Fruit fly (Drosophila melanogaster) whole organism, embryonic: Measurements from ENCODE around the gene east.
A peak's percentile ranks its signal among the peaks of the same experiment; 100 is the strongest.

ENCODE experiments used
- CG1024 ChIP-seq: fragments of 200-800 bp; sonication (Bioruptor generic); IDR thresholded peaks from 2 replicates; pipeline ENCODE4 v1.3.6; 2022; ENCODE audit warnings: missing biosample characterization, missing genetic modification characterization
- CG10274 ChIP-seq: fragments of 200-800 bp; sonication (Bioruptor generic); optimal IDR thresholded peaks from 3 replicates; lab custom pipeline; 2017; ENCODE audit warnings: missing biosample characterization, mild to moderate bottlenecking, missing genetic modification characterization
- CG10431 ChIP-seq: fragments of 200-800 bp; sonication (Bioruptor generic); optimal IDR thresholded peaks from 3 replicates; lab custom pipeline; 2018; ENCODE audit warnings: missing biosample characterization, mild to moderate bottlenecking, missing genetic modification characterization
- CG10654 ChIP-seq: fragments of 200-800 bp; sonication (Bioruptor generic); optimal IDR thresholded peaks from 2 replicates; lab custom pipeline; 2016; ENCODE audit warnings: missing biosample characterization, missing genetic modification characterization
- CG12391 ChIP-seq: fragments of 200-800 bp; sonication (Bioruptor generic); optimal IDR thresholded peaks from 3 replicates; lab custom pipeline; 2018; ENCODE audit warnings: missing biosample characterization, mild to moderate bottlenecking, missing genetic modification characterization, moderate library complexity
- CG13123 ChIP-seq: fragments of 200-800 bp; sonication (Bioruptor generic); optimal IDR thresholded peaks from 2 replicates; lab custom pipeline; 2016; ENCODE audit warnings: missing biosample characterization, missing genetic modification characterization
- CG15601 ChIP-seq: fragments of 200-800 bp; sonication (Bioruptor generic); optimal IDR thresholded peaks from 3 replicates; lab custom pipeline; 2019; ENCODE audit warnings: missing biosample characterization, mild to moderate bottlenecking, missing genetic modification characterization, moderate library complexity
- CG17612 ChIP-seq: fragments of 200-800 bp; sonication (Bioruptor generic); IDR thresholded peaks from 2 replicates; pipeline ENCODE4 v1.3.6; 2022; ENCODE audit warnings: missing biosample characterization, missing genetic modification characterization
- CG30020 ChIP-seq: fragments of 200-800 bp; optimal IDR thresholded peaks from 2 replicates; lab custom pipeline; 2019; ENCODE audit warnings: missing biosample characterization, mild to moderate bottlenecking, missing genetic modification characterization, moderate library complexity
- CG31224 ChIP-seq: fragments of 200-800 bp; sonication (Bioruptor generic); IDR thresholded peaks from 2 replicates; pipeline ENCODE4 v1.3.6; 2022; ENCODE audit warnings: missing biosample characterization, missing genetic modification characterization
- CG3838 ChIP-seq: fragments of 200-800 bp; sonication (Bioruptor generic); optimal IDR thresholded peaks from 3 replicates; lab custom pipeline; 2016; ENCODE audit warnings: missing biosample characterization, missing genetic modification characterization
- CG6272 ChIP-seq: fragments of 200-800 bp; sonication (Bioruptor generic); IDR thresholded peaks from 2 replicates; pipeline ENCODE4 v1.3.6; 2022; ENCODE audit warnings: missing biosample characterization, missing genetic modification characterization
- CG9727 ChIP-seq: fragments of 200-800 bp; sonication (Bioruptor generic); optimal IDR thresholded peaks from 3 replicates; lab custom pipeline; 2017; ENCODE audit warnings: missing biosample characterization, mild to moderate bottlenecking, missing genetic modification characterization
- Dip3 ChIP-seq: fragments of 200-800 bp; sonication (Bioruptor generic); optimal IDR thresholded peaks from 3 replicates; lab custom pipeline; 2016; ENCODE audit warnings: missing biosample characterization, missing genetic modification characterization
- ERR ChIP-seq: fragments of 200-800 bp; sonication (Bioruptor generic); optimal IDR thresholded peaks from 2 replicates; lab custom pipeline; 2016; ENCODE audit warnings: missing biosample characterization, missing genetic modification characterization
- Ets65A ChIP-seq: fragments of 200-800 bp; sonication (Bioruptor generic); peaks from one replicate; lab custom pipeline; 2016; ENCODE audit warnings: missing biosample characterization, missing genetic modification characterization
- Fer2 ChIP-seq: fragments of 200-800 bp; sonication (Bioruptor generic); optimal IDR thresholded peaks from 2 replicates; lab custom pipeline; 2018; ENCODE audit warnings: missing biosample characterization, mild to moderate bottlenecking, missing genetic modification characterization, moderate library complexity
- GATAe ChIP-seq: fragments of 200-800 bp; sonication (Bioruptor generic); conservative IDR thresholded peaks from 2 replicates; pipeline ENCODE4 v1.3.6; 2022; ENCODE audit warnings: missing biosample characterization, missing genetic modification characterization
- Gsc ChIP-seq: fragments of 200-800 bp; sonication (Bioruptor generic); IDR thresholded peaks from 2 replicates; pipeline ENCODE4 v1.3.6; 2022; ENCODE audit warnings: missing biosample characterization, missing genetic modification characterization
- H15 ChIP-seq: fragments of 200-800 bp; sonication (Bioruptor generic); IDR thresholded peaks from 3 replicates; pipeline ENCODE4 v1.3.6; 2022; ENCODE audit warnings: missing biosample characterization, missing genetic modification characterization
- Hey ChIP-seq: fragments of 200-800 bp; sonication (Bioruptor generic); optimal IDR thresholded peaks from 3 replicates; lab custom pipeline; 2018; ENCODE audit warnings: missing biosample characterization, mild to moderate bottlenecking, missing genetic modification characterization
- Hmx ChIP-seq: fragments of 200-800 bp; sonication (Bioruptor generic); optimal IDR thresholded peaks from 2 replicates; lab custom pipeline; 2016; ENCODE audit warnings: missing biosample characterization, missing genetic modification characterization
- Hr51 ChIP-seq, 2 experiments: fragments of 200-800 bp; sonication (Bioruptor generic); optimal IDR thresholded peaks; 2 replicates in 1 of 2; 3 replicates in 1 of 2; lab custom pipeline; 2016 to 2018; ENCODE audit warnings: missing biosample characterization in 2 of 2, missing genetic modification characterization in 2 of 2, mild to moderate bottlenecking in 1 of 2, moderate library complexity in 1 of 2
- Mad ChIP-seq: fragments of 200-800 bp; sonication (Bioruptor generic); optimal IDR thresholded peaks from 2 replicates; lab custom pipeline; 2016; ENCODE audit warnings: missing biosample characterization, missing genetic modification characterization
- Poxn ChIP-seq: fragments of 200-800 bp; sonication (Bioruptor generic); IDR thresholded peaks from 2 replicates; pipeline ENCODE4 v1.3.6; 2022; ENCODE audit warnings: missing biosample characterization, missing genetic modification characterization
- Xrp1 ChIP-seq: fragments of 200-800 bp; sonication (Bioruptor generic); IDR thresholded peaks from 2 replicates; pipeline ENCODE4 v1.3.6; 2022; ENCODE audit warnings: missing biosample characterization, missing genetic modification characterization
- ab ChIP-seq: fragments of 200-800 bp; sonication (Bioruptor generic); optimal IDR thresholded peaks from 2 replicates; lab custom pipeline; 2016; ENCODE audit warnings: missing biosample characterization, missing genetic modification characterization
- ac ChIP-seq: fragments of 200-800 bp; sonication (Bioruptor generic); optimal IDR thresholded peaks from 3 replicates; lab custom pipeline; 2017; ENCODE audit warnings: missing biosample characterization, mild to moderate bottlenecking, missing genetic modification characterization
- ato ChIP-seq: fragments of 200-800 bp; sonication (Bioruptor generic); IDR thresholded peaks from 2 replicates; pipeline ENCODE4 v1.3.6; 2022; ENCODE audit warnings: missing biosample characterization, missing genetic modification characterization; ENCODE audit not compliant: partially characterized antibody
- az2 ChIP-seq: fragments of 200-800 bp; sonication (Bioruptor generic); optimal IDR thresholded peaks from 3 replicates; lab custom pipeline; 2016; ENCODE audit warnings: missing biosample characterization, missing genetic modification characterization
- chm ChIP-seq: fragments of 200-800 bp; sonication (Bioruptor generic); IDR thresholded peaks from 2 replicates; pipeline ENCODE4 v1.3.6; 2022; ENCODE audit warnings: missing biosample characterization, missing genetic modification characterization
- ci ChIP-seq: fragments of 200-800 bp; sonication (Bioruptor generic); IDR thresholded peaks from 3 replicates; pipeline ENCODE4 v1.3.6; 2022; ENCODE audit warnings: missing biosample characterization, missing genetic modification characterization
- disco-r ChIP-seq: fragments of 200-800 bp; sonication (Bioruptor generic); optimal IDR thresholded peaks from 2 replicates; lab custom pipeline; 2016; ENCODE audit warnings: missing biosample characterization, missing genetic modification characterization
- fu2 ChIP-seq: fragments of 200-800 bp; sonication (Bioruptor generic); optimal IDR thresholded peaks from 2 replicates; lab custom pipeline; 2016; ENCODE audit warnings: missing biosample characterization, missing genetic modification characterization
- gcm ChIP-seq: fragments of 200-800 bp; sonication (Bioruptor generic); optimal IDR thresholded peaks from 2 replicates; lab custom pipeline; 2019; ENCODE audit warnings: missing biosample characterization, mild to moderate bottlenecking, missing genetic modification characterization, moderate library complexity
- gro ChIP-seq: fragments of 200-800 bp; sonication (Bioruptor generic); optimal IDR thresholded peaks from 2 replicates; lab custom pipeline; 2016; ENCODE audit warnings: missing biosample characterization, missing genetic modification characterization
- gsb-n ChIP-seq: fragments of 200-800 bp; sonication (Bioruptor generic); optimal IDR thresholded peaks from 3 replicates; lab custom pipeline; 2018; ENCODE audit warnings: missing biosample characterization, mild to moderate bottlenecking, missing genetic modification characterization
- insv ChIP-seq, 2 experiments: fragments of 200-800 bp; sonication (Bioruptor generic); optimal IDR thresholded peaks; 3 replicates each; lab custom pipeline; 2016 to 2018; ENCODE audit warnings: missing biosample characterization in 2 of 2, missing genetic modification characterization in 2 of 2
- inv ChIP-seq: fragments of 200-800 bp; sonication (Bioruptor generic); IDR thresholded peaks from 2 replicates; pipeline ENCODE4 v1.3.6; 2022; ENCODE audit warnings: missing biosample characterization, missing genetic modification characterization; ENCODE audit not compliant: partially characterized antibody
- mirr ChIP-seq: fragments of 200-800 bp; sonication (Bioruptor generic); optimal IDR thresholded peaks from 3 replicates; lab custom pipeline; 2018; ENCODE audit warnings: missing biosample characterization, mild to moderate bottlenecking, missing genetic modification characterization
- org-1 ChIP-seq: fragments of 200-800 bp; sonication (Bioruptor generic); optimal IDR thresholded peaks from 2 replicates; lab custom pipeline; 2017; ENCODE audit warnings: missing biosample characterization, missing genetic modification characterization
- pfk ChIP-seq: fragments of 200-800 bp; sonication (Bioruptor generic); optimal IDR thresholded peaks from 2 replicates; lab custom pipeline; 2018; ENCODE audit warnings: missing biosample characterization, mild to moderate bottlenecking, missing genetic modification characterization, moderate library complexity
- pum ChIP-seq: fragments of 200-800 bp; sonication (Bioruptor generic); optimal IDR thresholded peaks from 2 replicates; lab custom pipeline; 2016; ENCODE audit warnings: missing biosample characterization, missing genetic modification characterization
- pzg ChIP-seq: fragments of 200-800 bp; sonication (Bioruptor generic); optimal IDR thresholded peaks from 3 replicates; lab custom pipeline; 2018; ENCODE audit warnings: missing biosample characterization, mild to moderate bottlenecking, missing genetic modification characterization, moderate library complexity
- sisA ChIP-seq: fragments of 200-800 bp; sonication (Bioruptor generic); IDR thresholded peaks from 2 replicates; pipeline ENCODE4 v1.3.6; 2022; ENCODE audit warnings: missing biosample characterization, missing genetic modification characterization
- slp2 ChIP-seq: fragments of 200-800 bp; sonication (Bioruptor generic); optimal IDR thresholded peaks from 2 replicates; lab custom pipeline; 2016; ENCODE audit warnings: missing biosample characterization, missing genetic modification characterization
- so ChIP-seq: fragments of 200-800 bp; sonication (Bioruptor generic); IDR thresholded peaks from 3 replicates; pipeline ENCODE4 v1.3.6; 2022; ENCODE audit warnings: missing biosample characterization, missing genetic modification characterization
- stwl ChIP-seq: fragments of 200-800 bp; sonication (Bioruptor generic); optimal IDR thresholded peaks from 3 replicates; lab custom pipeline; 2018; ENCODE audit warnings: missing biosample characterization, mild to moderate bottlenecking, missing genetic modification characterization, moderate library complexity
- tgo ChIP-seq: fragments of 200-800 bp; sonication (Bioruptor generic); IDR thresholded peaks from 3 replicates; pipeline ENCODE4 v1.3.6; 2022; ENCODE audit warnings: missing biosample characterization, missing genetic modification characterization
- tio ChIP-seq: fragments of 200-800 bp; sonication (Bioruptor generic); optimal IDR thresholded peaks from 2 replicates; lab custom pipeline; 2017; ENCODE audit warnings: missing biosample characterization, missing genetic modification characterization, inconsistent platforms
- toy ChIP-seq: fragments of 200-800 bp; sonication (Bioruptor generic); IDR thresholded peaks from 2 replicates; pipeline ENCODE4 v1.3.6; 2022; ENCODE audit warnings: missing biosample characterization, missing genetic modification characterization
- zfh1 ChIP-seq: fragments of 200-800 bp; sonication (Bioruptor generic); IDR thresholded peaks from 3 replicates; pipeline ENCODE4 v1.3.6; 2022; ENCODE audit warnings: missing biosample characterization, missing genetic modification characterization

The east gene

DNA sequence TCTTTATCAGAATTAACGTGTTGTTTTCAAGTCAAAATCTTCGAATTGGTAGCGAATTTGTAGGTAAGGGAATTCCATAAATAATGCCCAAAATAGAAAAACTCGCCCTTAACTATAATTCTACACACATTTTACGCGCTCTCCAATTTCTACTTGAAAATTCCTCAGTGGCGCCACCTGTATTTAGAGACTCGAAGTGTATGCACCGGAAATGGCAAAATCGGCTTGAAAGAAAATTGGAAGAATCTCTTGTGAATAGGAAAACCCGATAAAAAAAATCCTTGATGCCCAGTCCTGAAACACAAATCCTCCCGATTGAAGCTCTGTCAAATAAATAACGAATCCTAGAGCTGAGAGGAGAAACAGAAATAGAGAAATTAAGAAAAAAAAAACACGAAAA lies 4.8 kb upstream of the east start (continued):
- TF ChIP-seq CG3838 (peak; percentile 7), pzg (GFP tag; lab: Kevin White, UChicago) (peak; percentile 14), slp2 (peak; percentile 64), tgo (GFP tag; lab: Robert Waterston, UW) (peak; percentile 54; the same call in 2 of the 3 replicates), az2 (peak; percentile 48), org-1 (GFP tag; lab: Kevin White, UChicago) (no peak), insv (GFP tag; optimal IDR thresholded peaks at IDR 0.05; lab: Kevin White, UChicago) (peak in 1 of 2 experiments; percentile 43), ac (peak; percentile 58), Hmx (GFP tag; lab: Kevin White, UChicago) (no peak), gcm (GFP tag; lab: Kevin White, UChicago) (peak; percentile 62), disco-r (GFP tag; lab: Kevin White, UChicago) (peak; percentile 35), stwl (tag; lab: Kevin White, UChicago) (peak; percentile 76), Mad (peak; percentile 45), CG30020 (peak; percentile 5), pum (peak; percentile 46), sisA (GFP tag; lab: Robert Waterston, UW) (no peak), chm (peak; percentile 78), Hr51 (GFP tag; optimal IDR thresholded peaks at IDR 0.05; lab: Kevin White, UChicago) (peak; percentile 4 to 66), Fer2 (tag; lab: Kevin White, UChicago) (peak; percentile 29), Dip3 (GFP tag; lab: Kevin White, UChicago) (peak; percentile 33), mirr (GFP tag; lab: Kevin White, UChicago) (peak; percentile 61), CG17612 (GFP tag; lab: Robert Waterston, UW) (no peak), zfh1 (GFP tag; lab: Robert Waterston, UW) (peak; percentile 72), Xrp1 (GFP tag; lab: Robert Waterston, UW) (no peak), CG1024 (GFP tag; lab: Robert Waterston, UW) (0 out of 2 replicates have a peak, but pooled peaks have one; percentile 26), gro (GFP tag; lab: Kevin White, UChicago) (peak; percentile 36), ato (GFP tag; lab: Robert Waterston, UW) (no peak), CG10431 (GFP tag; lab: Kevin White, UChicago) (peak; percentile 75), toy (GFP tag; lab: Robert Waterston, UW) (no peak; the same call in 1 of the 2 replicates), GATAe (GFP tag; lab: Robert Waterston, UW) (no peak), gsb-n (tag; lab: Kevin White, UChicago) (peak; percentile 57), CG6272 (GFP tag; lab: Robert Waterston, UW) (no peak), ab (no peak), ERR (GFP tag; lab: Kevin White, UChicago) (no peak), Hey (tag; lab: Kevin White, UChicago) (peak; percentile 27), tio (GFP tag; lab: Kevin White, UChicago) (no peak), ci (GFP tag; lab: Robert Waterston, UW) (peak; percentile 93), CG31224 (0 out of 2 replicates have a peak, but pooled peaks have one; percentile 11), so (peak; percentile 55; the same call in 2 of the 3 replicates), CG10654 (peak; percentile 54), fu2 (GFP tag; lab: Kevin White, UChicago) (peak; percentile 20), pfk (GFP tag; lab: Kevin White, UChicago) (peak; percentile 53), CG10274 (GFP tag; lab: Kevin White, UChicago) (peak; percentile 48), Ets65A (GFP tag; lab: Kevin White, UChicago) (peak; percentile 98), CG9727 (GFP tag; lab: Kevin White, UChicago) (peak; percentile 63), CG15601 (tag; lab: Kevin White, UChicago) (peak; percentile 46), CG12391 (tag; lab: Kevin White, UChicago) (peak; percentile 58), H15 (GFP tag; lab: Robert Waterston, UW) (0 out of 3 replicates have a peak, but pooled peaks have one; percentile 30), Gsc (GFP tag; lab: Robert Waterston, UW) (no peak), Poxn (GFP tag; lab: Robert Waterston, UW) (no peak), inv (GFP tag; lab: Robert Waterston, UW) (no peak), CG13123 (GFP tag; lab: Kevin White, UChicago) (peak; percentile 8)
